Worm (Caenorhabditis elegans) whole organism, L1 larva: ENCODE measurements around the gene srw-7.

Source experiments
- ceh-82 ChIP-seq, 3 experiments: fragments of 150-350 bp in 1 of 3; sonication (generic microtip) in 2 of 3; optimal IDR thresholded peaks; 2 replicates each; lab custom pipeline; 2014 to 2017; ENCODE audit warnings: missing biosample characterization in 3 of 3, missing genetic modification characterization in 3 of 3
- efl-3 ChIP-seq: fragments of 200-800 bp; sonication (Bioruptor generic); optimal IDR thresholded peaks from 2 replicates; lab custom pipeline; 2018; ENCODE audit warnings: mild to moderate bottlenecking, missing genetic modification characterization, missing compliant biosample characterization
- elt-3 ChIP-seq, 6 experiments: fragments of 150-350 bp in 1 of 6; sonication (generic microtip); optimal IDR thresholded peaks; 2 replicates each; lab custom pipeline; 2017 to 2018; ENCODE audit warnings: missing biosample characterization in 6 of 6, missing genetic modification characterization in 6 of 6, inconsistent platforms in 1 of 6
- fkh-10 ChIP-seq: sonication (generic microtip); optimal IDR thresholded peaks from 2 replicates; lab custom pipeline; 2017; ENCODE audit warnings: missing biosample characterization, missing genetic modification reagents, missing genetic modification characterization
- lir-3 ChIP-seq: sonication (generic microtip); optimal IDR thresholded peaks from 2 replicates; lab custom pipeline; 2016; ENCODE audit warnings: mild to moderate bottlenecking, missing genetic modification characterization, moderate library complexity, missing compliant biosample characterization; ENCODE audit not compliant: poor library complexity
- lsy-2 ChIP-seq, 2 experiments: fragments of 150-350 bp; optimal IDR thresholded peaks; 2 replicates each; lab custom pipeline; 2014; ENCODE audit warnings: missing biosample characterization in 2 of 2, missing genetic modification characterization in 2 of 2
- mdl-1 ChIP-seq, 2 experiments: fragments of 150-350 bp; optimal IDR thresholded peaks; 2 replicates each; lab custom pipeline; 2014 to 2017; ENCODE audit warnings: missing biosample characterization in 2 of 2, missing genetic modification characterization in 2 of 2, inconsistent platforms in 1 of 2
- nhr-76 ChIP-seq: sonication (generic microtip); optimal IDR thresholded peaks from 2 replicates; lab custom pipeline; 2017; ENCODE audit warnings: missing biosample characterization, missing genetic modification characterization
- nhr-90 ChIP-seq: sonication (generic microtip); optimal IDR thresholded peaks from 2 replicates; lab custom pipeline; 2016; ENCODE audit warnings: mild to moderate bottlenecking, missing genetic modification characterization, missing compliant biosample characterization; ENCODE audit not compliant: poor library complexity
- snu-23 ChIP-seq: sonication (generic microtip); optimal IDR thresholded peaks from 2 replicates; lab custom pipeline; 2016; ENCODE audit warnings: missing genetic modification characterization, missing compliant biosample characterization
- unc-130 ChIP-seq: fragments of 150-350 bp; optimal IDR thresholded peaks from 2 replicates; lab custom pipeline; 2017; ENCODE audit warnings: missing biosample characterization, missing genetic modification characterization, inconsistent platforms

DNA sequence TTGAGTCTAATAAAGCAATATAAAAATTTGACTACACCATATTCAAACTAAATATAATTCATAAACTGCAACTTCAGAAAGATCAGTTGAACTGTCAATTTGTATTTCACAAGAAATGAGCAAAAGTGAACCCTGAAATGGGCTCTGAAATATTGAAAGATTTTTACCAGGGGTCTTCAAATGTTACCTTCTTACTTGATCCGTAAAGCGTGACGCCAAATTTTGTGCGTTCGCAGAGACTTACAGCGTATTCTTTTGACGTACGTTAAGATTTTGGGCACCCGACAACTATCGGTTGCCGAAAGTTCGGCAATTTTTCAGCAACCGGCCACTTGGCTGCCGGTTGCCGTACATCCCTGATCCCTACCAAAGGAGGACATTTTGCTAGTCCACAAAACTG lies 4.0 kb downstream of the srw-7 start:
- TF ChIP-seq elt-3 (tag; optimal IDR thresholded peaks at IDR 0.05; lab: Kevin White, UChicago) (no peak), ceh-82 (tag; optimal IDR thresholded peaks at IDR 0.05; lab: Kevin White, UChicago) (no peak), snu-23 (GFP tag; lab: Kevin White, UChicago) (no peak), fkh-10 (GFP tag; lab: Kevin White, UChicago) (no peak), nhr-90 (tag; lab: Kevin White, UChicago) (no peak), lir-3 (no peak), lsy-2 (tag; optimal IDR thresholded peaks at IDR 0.05; lab: Kevin White, UChicago) (no peak), mdl-1 (tag; optimal IDR thresholded peaks at IDR 0.05; lab: Kevin White, UChicago) (no peak), nhr-76 (tag; lab: Kevin White, UChicago) (no peak), efl-3 (GFP tag; lab: Kevin White, UChicago) (no peak), unc-130 (no peak)
